Fruit fly (Drosophila melanogaster) S2 (cell line): Measurements from ENCODE around the gene Idgf2.

Source experiments
- CG8478 ChIP-seq: fragments of >200 bp; optimal IDR thresholded peaks from 2 replicates; lab custom pipeline; 2018
- CTCF ChIP-seq, 2 experiments: fragments of >200 bp; optimal IDR thresholded peaks; 2 replicates each; lab custom pipeline; 2018

DNA sequence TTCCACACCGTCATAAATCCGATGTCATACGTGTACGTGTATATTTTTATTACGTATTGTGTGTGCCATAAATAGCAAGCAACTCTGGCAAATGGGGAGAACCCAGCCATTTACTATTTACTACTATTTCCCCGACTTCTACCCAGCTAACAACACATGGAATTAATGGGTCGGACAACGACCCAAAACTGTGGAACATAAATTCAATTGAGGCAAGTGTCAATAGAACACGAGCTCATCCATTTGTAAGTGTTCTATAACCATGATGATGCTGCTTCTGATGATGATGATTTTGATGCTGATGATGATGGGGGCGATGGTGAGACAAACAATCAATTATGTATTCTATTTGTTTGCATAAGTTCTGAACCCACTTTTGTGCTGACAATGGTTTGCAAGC is 52.4 kb downstream of the Idgf2 start:
- TF ChIP-seq CG8478 = no peak
- no peak for TF ChIP-seq CTCF (optimal IDR thresholded peaks at IDR 0.05; lab: Kevin White, UChicago)
